Worm (Caenorhabditis elegans) whole organism, dauer: ENCODE results near the gene C10A4.3.

ENCODE experiments used
- unc-62 ChIP-seq: sonication (generic microtip); optimal IDR thresholded peaks from 2 replicates; lab custom pipeline; 2017; ENCODE audit warnings: missing biosample characterization, missing genetic modification reagents, missing genetic modification characterization

The C10A4.3 gene

DNA sequence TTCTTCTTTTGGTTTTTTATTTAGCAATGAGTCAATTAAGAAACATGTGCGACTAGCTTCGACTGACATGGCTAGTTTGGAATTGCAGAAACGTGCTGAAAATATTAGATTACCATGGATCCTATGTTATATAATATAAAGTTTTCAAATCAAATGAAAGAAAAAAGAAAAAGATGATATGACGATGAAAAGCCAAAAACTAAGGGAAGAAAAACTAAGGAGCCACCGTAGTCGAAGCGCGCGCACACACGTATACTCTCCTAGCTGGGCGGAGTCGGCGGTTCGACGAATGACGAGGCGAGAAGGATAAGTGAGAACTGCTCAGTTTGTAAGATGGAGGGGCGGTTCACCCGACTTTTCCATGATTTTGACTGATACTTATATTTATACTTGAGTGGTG is 19.3 kb downstream of the C10A4.3 start, which contains the start of gene mnm-2:
Gene mnm-2, minus strand, starts transcription at position 101 of the 400 bp plus-strand sequence.
- no peak for TF ChIP-seq unc-62

ce11 chrX:7430483-7430882 is 25.0 kb downstream of the C10A4.3 start:
- no peak for TF ChIP-seq unc-62

DNA sequence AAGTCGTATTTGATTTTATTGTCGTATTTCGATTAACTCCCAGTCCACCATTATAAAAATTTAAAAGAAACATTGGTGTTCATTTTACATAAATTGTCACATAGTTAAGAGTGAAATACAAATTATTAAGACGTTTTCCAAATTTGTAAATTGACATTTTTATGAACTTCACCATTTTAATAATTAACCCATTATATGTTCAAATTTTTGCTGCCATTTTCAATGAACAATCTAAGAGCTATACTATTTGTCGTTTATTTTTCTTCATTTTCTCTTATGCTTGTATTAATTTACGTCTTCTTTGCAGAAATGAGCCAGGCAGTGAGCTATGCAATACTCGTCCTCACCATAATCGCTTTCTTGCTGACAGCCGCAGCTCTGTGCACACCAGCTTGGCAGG is 25.7 kb downstream of the C10A4.3 start, which contains the start of gene clc-2:
Gene clc-2, plus strand, starts transcription at position 301 of the 400 bp plus-strand sequence.
- TF ChIP-seq unc-62: no peak

ce11 chrX:7433269-7433668 is 27.8 kb downstream of the C10A4.3 start, which contains the start of gene clc-5:
Gene clc-5, plus strand, starts transcription at chrX:7433569.
- no peak for TF ChIP-seq unc-62

- no peak for TF ChIP-seq unc-62
Measured at ce11 chrX:7436912-7437311, 31.4 kb downstream of the C10A4.3 start.

DNA sequence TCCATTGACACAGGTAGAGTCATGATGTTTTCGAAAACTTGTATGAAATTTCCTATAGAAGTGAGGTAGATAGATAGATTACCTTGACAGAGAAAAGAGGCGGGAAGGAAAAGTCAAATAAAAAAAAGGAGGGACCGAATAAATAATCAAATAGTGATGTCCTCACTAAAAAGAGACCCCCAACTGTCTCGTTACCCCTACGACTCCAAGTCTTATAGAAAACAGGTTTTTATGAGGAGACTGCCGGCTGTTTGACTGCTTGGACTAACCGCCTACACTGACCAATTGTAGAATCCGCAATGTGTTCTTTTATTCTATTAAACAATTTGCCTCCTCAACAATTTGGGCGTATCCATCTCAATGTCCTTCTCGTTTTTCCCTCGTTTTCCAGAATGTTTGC is 32.5 kb downstream of the C10A4.3 start, which contains the start of gene C01C10.2:
Gene C01C10.2, minus strand, starts transcription at position 170 of the 400 bp plus-strand sequence.
- TF ChIP-seq unc-62: no peak

- no peak for TF ChIP-seq unc-62
Measured at ce11 chrX:7440102-7440501, 34.6 kb downstream of the C10A4.3 start.

DNA sequence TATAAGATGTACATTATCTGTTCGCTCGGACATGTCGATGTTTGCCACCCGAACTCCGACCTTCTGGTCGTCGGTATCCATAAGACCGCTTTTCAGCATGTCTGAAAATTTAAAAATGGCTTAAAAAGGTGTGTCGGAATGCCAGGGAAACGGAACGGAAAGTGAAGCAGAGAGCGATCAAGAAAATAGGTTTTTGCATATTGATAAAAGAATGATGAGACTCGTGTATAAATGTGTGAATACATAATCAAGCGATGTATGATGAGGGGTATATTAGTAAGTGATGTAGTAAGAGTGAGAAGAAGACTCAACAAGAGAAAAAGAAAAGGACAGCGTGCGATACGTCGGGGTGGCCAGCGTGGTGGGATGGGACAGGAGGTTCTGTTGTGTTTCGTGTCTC is 37.0 kb downstream of the C10A4.3 start, which contains the start of gene acl-12:
Gene acl-12, minus strand, starts transcription at position 101 of the 400 bp plus-strand sequence.
- no peak for TF ChIP-seq unc-62

- TF ChIP-seq unc-62: no peak
Measured at ce11 chrX:7445734-7446133, 40.2 kb downstream of the C10A4.3 start.

ce11 chrX:7446485-7446884 is 41.0 kb downstream of the C10A4.3 start:
- no peak for TF ChIP-seq unc-62

DNA sequence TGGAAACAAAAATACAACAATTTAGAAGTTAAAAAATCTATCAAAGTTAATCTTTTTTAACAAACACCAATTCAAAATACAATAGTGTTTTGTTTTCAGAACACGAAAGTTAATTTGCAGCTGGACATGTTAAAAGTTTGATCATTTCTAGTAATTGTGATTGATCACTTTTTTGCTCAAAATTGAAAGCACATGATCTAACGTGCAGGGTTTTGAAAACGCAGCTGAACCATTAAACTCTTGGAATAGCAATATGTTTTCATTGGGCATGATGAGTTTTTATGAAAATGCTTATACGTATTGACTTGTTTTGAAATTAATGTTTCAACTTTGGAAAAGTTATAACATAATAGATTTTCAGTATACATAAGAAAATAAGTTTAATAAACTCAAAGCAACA is 41.8 kb downstream of the C10A4.3 start:
- no peak for TF ChIP-seq unc-62

ce11 chrX:7452606-7453005 is 47.1 kb downstream of the C10A4.3 start:
- TF ChIP-seq unc-62: no peak

- no peak for TF ChIP-seq unc-62
Measured at ce11 chrX:7455960-7456359, 50.5 kb downstream of the C10A4.3 start.

DNA sequence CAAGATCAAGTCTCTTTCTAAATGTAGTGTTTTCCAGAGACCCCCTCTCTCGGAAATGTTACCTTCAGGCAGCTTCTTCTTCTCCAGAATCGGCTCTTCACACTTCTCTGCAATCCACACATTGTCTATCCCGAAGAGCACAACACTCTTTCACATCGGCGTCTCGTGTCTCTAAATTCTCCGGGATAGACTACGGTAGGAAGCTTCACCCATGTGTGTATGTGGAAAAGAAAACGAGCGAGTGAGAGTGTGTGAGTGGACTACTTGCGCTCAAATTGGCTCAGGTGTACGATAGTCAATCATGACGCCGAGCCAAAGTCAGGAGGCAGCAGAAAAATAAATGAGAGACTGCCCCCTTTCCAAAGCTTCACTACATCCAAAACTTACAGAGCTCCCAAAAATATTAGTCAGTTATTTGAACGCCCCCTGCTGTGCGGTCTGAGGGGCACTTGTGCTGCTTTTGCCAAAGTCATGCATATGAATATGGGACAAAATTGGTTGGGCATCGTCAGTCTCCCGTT is 51.7 kb downstream of the C10A4.3 start:
- TF ChIP-seq unc-62: no peak
